Worm (Caenorhabditis elegans) whole organism, L4 larva: ENCODE results near the gene C01G10.6.

Experiments used
- ces-1 ChIP-seq: fragments of 150-350 bp; sonication (generic microtip); optimal IDR thresholded peaks from 4 replicates; lab custom pipeline; 2014; ENCODE audit warnings: missing biosample characterization, missing genetic modification reagents, missing genetic modification characterization
- dmd-6 ChIP-seq: fragments of 200-800 bp; sonication (Bioruptor generic); IDR thresholded peaks from 2 replicates; pipeline ENCODE4 v1.3.6; 2022; ENCODE audit warnings: missing genetic modification reagents, missing genetic modification characterization, missing compliant biosample characterization
- fkh-10 ChIP-seq: fragments of 150-350 bp; optimal IDR thresholded peaks from 2 replicates; lab custom pipeline; 2014; ENCODE audit warnings: missing biosample characterization, missing genetic modification reagents, missing genetic modification characterization
- gei-8 ChIP-seq: fragments of 200-800 bp; sonication (Bioruptor generic); optimal IDR thresholded peaks from 2 replicates; lab custom pipeline; 2018; ENCODE audit warnings: mild to moderate bottlenecking, missing genetic modification characterization, missing compliant biosample characterization
- lin-15B ChIP-seq: fragments of 150-350 bp; sonication (generic microtip); optimal IDR thresholded peaks from 3 replicates; lab custom pipeline; 2014; ENCODE audit warnings: missing biosample characterization, missing genetic modification characterization
- mdt-29 ChIP-seq: fragments of 200-800 bp; sonication (Bioruptor generic); IDR thresholded peaks from 2 replicates; pipeline ENCODE4 v1.3.6; 2022; ENCODE audit warnings: missing genetic modification reagents, missing genetic modification characterization, missing compliant biosample characterization
- mep-1 ChIP-seq: fragments of 150-350 bp; sonication (generic microtip); optimal IDR thresholded peaks from 3 replicates; lab custom pipeline; 2014; ENCODE audit warnings: missing biosample characterization, missing genetic modification characterization
- nhr-11 ChIP-seq: fragments of 150-350 bp; optimal IDR thresholded peaks from 2 replicates; lab custom pipeline; 2014; ENCODE audit warnings: missing biosample characterization, missing genetic modification characterization
- nhr-76 ChIP-seq: fragments of 150-350 bp; optimal IDR thresholded peaks from 2 replicates; lab custom pipeline; 2014; ENCODE audit warnings: missing biosample characterization, missing genetic modification characterization
- pha-4 ChIP-seq, 2 experiments: fragments of 150-350 bp in 1 of 2; fragments of 200-800 bp in 1 of 2; sonication (Bioruptor generic) in 1 of 2; IDR thresholded peaks in 1 of 2; optimal IDR thresholded peaks in 1 of 2; 2 replicates each; pipeline versions ENCODE4 v1.3.6 to Lab custom; 2014 to 2022; ENCODE audit warnings: missing genetic modification characterization in 2 of 2, missing genetic modification reagents in 2 of 2, missing biosample characterization in 1 of 2, missing compliant biosample characterization in 1 of 2
- unc-130 ChIP-seq: sonication (generic microtip); optimal IDR thresholded peaks from 2 replicates; lab custom pipeline; 2016; ENCODE audit warnings: missing genetic modification reagents, missing genetic modification characterization, missing compliant biosample characterization
- unc-62 ChIP-seq, 3 experiments: fragments of 150-350 bp in 1 of 3; sonication (generic microtip); optimal IDR thresholded peaks in 2 of 3; peaks in 1 of 3; 1 replicate in 1 of 3; 2 replicates in 2 of 3; lab custom pipeline; 2014 to 2017; ENCODE audit warnings: missing biosample characterization in 3 of 3, missing genetic modification characterization in 3 of 3, missing genetic modification reagents in 3 of 3, missing genotype in 1 of 3
- ztf-11 ChIP-seq: fragments of 150-350 bp; optimal IDR thresholded peaks from 2 replicates; lab custom pipeline; 2014; ENCODE audit warnings: missing biosample characterization, missing genetic modification characterization

DNA sequence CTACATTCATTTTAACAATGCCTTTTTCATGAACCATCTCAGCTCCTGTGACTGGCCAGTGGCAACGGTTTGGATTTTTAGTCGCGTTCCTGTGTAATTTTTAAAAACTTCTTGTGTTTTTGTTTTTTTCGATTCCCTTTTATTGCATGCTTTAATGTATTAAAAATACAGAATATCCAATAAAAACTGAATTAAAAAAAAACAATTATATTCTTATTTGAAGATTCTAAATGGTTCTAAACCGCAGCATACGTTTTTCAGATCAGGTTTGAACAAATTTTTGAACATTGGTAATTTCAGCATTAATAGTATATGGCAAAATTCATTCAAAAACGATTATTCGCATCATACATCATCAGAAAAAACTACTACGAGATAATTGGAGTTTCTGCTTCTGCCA is 19.1 kb upstream of the C01G10.6 start, which contains the start of gene dnj-3:
- TF ChIP-seq mdt-29 (no peak), gei-8 (no peak), pha-4 (GFP tag; IDR thresholded peaks at IDR 0.05; lab: Robert Waterston, UW) (no peak), pha-4 (tag; optimal IDR thresholded peaks at IDR 0.05; lab: Kevin White, UChicago) (no peak), unc-62 (GFP tag; optimal IDR thresholded peaks at IDR 0.05 in 1 of 2; lab: Kevin White, UChicago) (no peak), unc-62 (tag; optimal IDR thresholded peaks at IDR 0.05; lab: Kevin White, UChicago) (no peak), fkh-10 (GFP tag; lab: Kevin White, UChicago) (no peak), lin-15B (tag; lab: Kevin White, UChicago) (no peak), ztf-11 (tag; lab: Kevin White, UChicago) (no peak), nhr-76 (no peak), dmd-6 (GFP tag; lab: Robert Waterston, UW) (no peak), unc-130 (GFP tag; lab: Kevin White, UChicago) (no peak), nhr-11 (tag; lab: Kevin White, UChicago) (no peak), ces-1 (GFP tag; lab: Kevin White, UChicago) (no peak), mep-1 (tag; lab: Kevin White, UChicago) (no peak)
